Worm (Caenorhabditis elegans) whole organism, L1 larva: ENCODE results near the gene cyp-33C5.

Experiments used
- aha-1 ChIP-seq: fragments of 150-350 bp; optimal IDR thresholded peaks from 2 replicates; lab custom pipeline; 2014; ENCODE audit warnings: missing biosample characterization, missing genetic modification characterization
- blmp-1 ChIP-seq: fragments of 150-350 bp; optimal IDR thresholded peaks from 2 replicates; lab custom pipeline; 2014; ENCODE audit warnings: missing biosample characterization, missing genetic modification characterization
- ceh-8 ChIP-seq: fragments of 200-800 bp; sonication (Bioruptor generic); optimal IDR thresholded peaks from 2 replicates; lab custom pipeline; 2018; ENCODE audit warnings: mild to moderate bottlenecking, missing genetic modification characterization, moderate library complexity, missing compliant biosample characterization
- ces-1 ChIP-seq: fragments of 150-350 bp; optimal IDR thresholded peaks from 2 replicates; lab custom pipeline; 2014; ENCODE audit warnings: missing biosample characterization, missing genetic modification reagents, missing genetic modification characterization
- efl-1 ChIP-seq, 4 experiments: fragments of 150-350 bp; optimal IDR thresholded peaks in 3 of 4; peaks in 1 of 4; 1 replicate in 1 of 4; 2 replicates in 3 of 4; lab custom pipeline; 2014; ENCODE audit warnings: missing biosample characterization in 2 of 4, missing genetic modification characterization in 2 of 4, missing genetic modification reagents in 2 of 4
- egl-27 ChIP-seq, 2 experiments: fragments of 150-350 bp in 1 of 2; sonication (generic microtip); optimal IDR thresholded peaks; 3 replicates each; lab custom pipeline; 2017 to 2018; ENCODE audit warnings: missing biosample characterization in 2 of 2, missing genetic modification characterization in 2 of 2, missing genetic modification reagents in 2 of 2
- elt-3 ChIP-seq, 6 experiments: fragments of 150-350 bp in 1 of 6; sonication (generic microtip); optimal IDR thresholded peaks; 2 replicates each; lab custom pipeline; 2017 to 2018; ENCODE audit warnings: missing biosample characterization in 6 of 6, missing genetic modification characterization in 6 of 6, inconsistent platforms in 1 of 6
- ets-5 ChIP-seq: fragments of 200-800 bp; sonication (Bioruptor generic); IDR thresholded peaks from 2 replicates; pipeline ENCODE4 v1.3.6; 2022; ENCODE audit warnings: missing genetic modification characterization, missing compliant biosample characterization
- fkh-10 ChIP-seq: sonication (generic microtip); optimal IDR thresholded peaks from 2 replicates; lab custom pipeline; 2017; ENCODE audit warnings: missing biosample characterization, missing genetic modification reagents, missing genetic modification characterization
- fkh-4 ChIP-seq: sonication (generic microtip); optimal IDR thresholded peaks from 2 replicates; lab custom pipeline; 2016; ENCODE audit warnings: missing compliant biosample characterization, missing genetic modification characterization, borderline replicate concordance
- fkh-8 ChIP-seq: sonication (generic microtip); optimal IDR thresholded peaks from 2 replicates; lab custom pipeline; 2016; ENCODE audit warnings: mild to moderate bottlenecking, missing genetic modification characterization, missing compliant biosample characterization
- fos-1 ChIP-seq: fragments of 150-350 bp; optimal IDR thresholded peaks from 2 replicates; lab custom pipeline; 2014; ENCODE audit warnings: missing biosample characterization, missing genetic modification characterization
- hlh-17 ChIP-seq: fragments of 200-800 bp; sonication (Bioruptor generic); optimal IDR thresholded peaks from 2 replicates; lab custom pipeline; 2018; ENCODE audit warnings: missing genetic modification characterization, mild to moderate bottlenecking, missing compliant biosample characterization, moderate library complexity, borderline replicate concordance
- hlh-4 ChIP-seq: sonication (generic microtip); optimal IDR thresholded peaks from 2 replicates; lab custom pipeline; 2016; ENCODE audit warnings: mild to moderate bottlenecking, missing genetic modification characterization, missing compliant biosample characterization
- hpl-2 ChIP-seq: fragments of 150-350 bp; optimal IDR thresholded peaks from 2 replicates; lab custom pipeline; 2014; ENCODE audit warnings: missing biosample characterization, missing genetic modification reagents, missing genetic modification characterization
- lin-13 ChIP-seq: fragments of 150-350 bp; optimal IDR thresholded peaks from 2 replicates; lab custom pipeline; 2014; ENCODE audit warnings: missing biosample characterization, missing genetic modification reagents, missing genetic modification characterization
- lin-14 ChIP-seq: fragments of 200-800 bp; sonication (Bioruptor generic); optimal IDR thresholded peaks from 2 replicates; lab custom pipeline; 2018; ENCODE audit warnings: mild to moderate bottlenecking, missing genetic modification characterization, moderate library complexity, missing compliant biosample characterization
- lin-35 ChIP-seq, 2 experiments: fragments of 150-350 bp; optimal IDR thresholded peaks; 2 replicates each; lab custom pipeline; 2014; ENCODE audit warnings: missing biosample characterization in 2 of 2, missing genetic modification characterization in 2 of 2, missing genetic modification reagents in 2 of 2
- lin-39 ChIP-seq: fragments of 150-350 bp; optimal IDR thresholded peaks from 2 replicates; lab custom pipeline; 2014; ENCODE audit warnings: missing biosample characterization, missing genetic modification reagents, missing genetic modification characterization
- nhr-11 ChIP-seq: fragments of 150-350 bp; optimal IDR thresholded peaks from 2 replicates; lab custom pipeline; 2014; ENCODE audit warnings: missing biosample characterization, missing genetic modification characterization
- nhr-20 ChIP-seq: sonication (generic microtip); optimal IDR thresholded peaks from 2 replicates; lab custom pipeline; 2016; ENCODE audit warnings: mild to moderate bottlenecking, missing genetic modification characterization, missing compliant biosample characterization
- nhr-237 ChIP-seq: fragments of 150-350 bp; optimal IDR thresholded peaks from 2 replicates; lab custom pipeline; 2014; ENCODE audit warnings: missing biosample characterization, missing genetic modification characterization
- nhr-71 ChIP-seq: sonication (generic microtip); optimal IDR thresholded peaks from 2 replicates; lab custom pipeline; 2016; ENCODE audit warnings: mild to moderate bottlenecking, missing genetic modification characterization, moderate library complexity, missing compliant biosample characterization
- pag-3 ChIP-seq: sonication (generic microtip); optimal IDR thresholded peaks from 2 replicates; lab custom pipeline; 2017; ENCODE audit warnings: missing genetic modification characterization, mild to moderate bottlenecking, missing compliant biosample characterization, antibody characterized with exemption, borderline replicate concordance; ENCODE audit not compliant: insufficient read depth
- pqm-1 ChIP-seq: sonication (generic microtip); optimal IDR thresholded peaks from 3 replicates; lab custom pipeline; 2017; ENCODE audit warnings: missing biosample characterization, missing genetic modification characterization
- rnt-1 ChIP-seq: sonication (generic microtip); optimal IDR thresholded peaks from 2 replicates; lab custom pipeline; 2016; ENCODE audit warnings: mild to moderate bottlenecking, missing genetic modification characterization, moderate library complexity, missing compliant biosample characterization
- skn-1 ChIP-seq: fragments of 150-350 bp; optimal IDR thresholded peaks from 2 replicates; lab custom pipeline; 2014; ENCODE audit warnings: missing biosample characterization, missing genetic modification characterization
- sptf-1 ChIP-seq: fragments of 150-350 bp; optimal IDR thresholded peaks from 2 replicates; lab custom pipeline; 2014; ENCODE audit warnings: missing biosample characterization, missing genetic modification characterization
- tbx-2 ChIP-seq: sonication (generic microtip); optimal IDR thresholded peaks from 2 replicates; lab custom pipeline; 2016; ENCODE audit warnings: missing genetic modification characterization, missing compliant biosample characterization
- unc-62 ChIP-seq: fragments of 150-350 bp; optimal IDR thresholded peaks from 2 replicates; lab custom pipeline; 2014; ENCODE audit warnings: missing biosample characterization, missing genetic modification reagents, missing genetic modification characterization
- unc-98 ChIP-seq: fragments of 200-800 bp; sonication (Bioruptor generic); IDR thresholded peaks from 2 replicates; pipeline ENCODE4 v1.3.6; 2022; ENCODE audit warnings: missing genetic modification characterization, missing compliant biosample characterization
- vab-15 ChIP-seq: sonication (generic microtip); optimal IDR thresholded peaks from 2 replicates; lab custom pipeline; 2017; ENCODE audit warnings: missing genotype, mild to moderate bottlenecking, missing genetic modification characterization, missing compliant biosample characterization
- ztf-11 ChIP-seq, 2 experiments: sonication (generic microtip); optimal IDR thresholded peaks; 2 replicates each; lab custom pipeline; 2016 to 2017; ENCODE audit warnings: missing genetic modification characterization in 2 of 2, missing biosample characterization in 1 of 2, missing compliant biosample characterization in 1 of 2

Gene cyp-33C5

ce11 chrV:2264455-2264854 is 19.7 kb downstream of the cyp-33C5 start, which contains the start of gene nhr-183:
nhr-183 (minus strand) TSS chrV:2264634.
- TF ChIP-seq fkh-8 (tag; lab: Kevin White, UChicago) (peak; percentile 10), efl-1 (optimal IDR thresholded peaks at IDR 0.05; lab: Kevin White, UChicago) (no peak), efl-1 (GFP tag; optimal IDR thresholded peaks at IDR 0.05 in 1 of 2; lab: Kevin White, UChicago) (peak in 1 of 2 experiments; percentile 37), lin-39 (no peak), skn-1 (tag; lab: Kevin White, UChicago) (peak; percentile 46), lin-35 (GFP tag; optimal IDR thresholded peaks at IDR 0.05; lab: Kevin White, UChicago) (peak in 1 of 2 experiments; percentile 19)

ce11 chrV:2264925-2265324 is 20.1 kb downstream of the cyp-33C5 start:
- no peak for TF ChIP-seq efl-1 (optimal IDR thresholded peaks at IDR 0.05; lab: Kevin White, UChicago)
- peak in 1 of 2 experiments; percentile 88 for TF ChIP-seq efl-1 (GFP tag; optimal IDR thresholded peaks at IDR 0.05 in 1 of 2; lab: Kevin White, UChicago)
- no peak for TF ChIP-seq nhr-11 (tag; lab: Kevin White, UChicago)

ce11 chrV:2266958-2267357 is 22.2 kb downstream of the cyp-33C5 start, which contains the start of gene nhr-275:
nhr-275 (minus strand) TSS chrV:2267058.
- no peak for TF ChIP-seq lin-13 (GFP tag; lab: Kevin White, UChicago)
- no peak for TF ChIP-seq lin-14
- TF ChIP-seq ceh-8 (GFP tag; lab: Kevin White, UChicago): no peak
- no peak for TF ChIP-seq tbx-2 (tag; lab: Kevin White, UChicago)
- no peak for TF ChIP-seq fkh-10 (GFP tag; lab: Kevin White, UChicago)
- no peak for TF ChIP-seq hlh-17 (GFP tag; lab: Kevin White, UChicago)
- TF ChIP-seq egl-27 (tag; optimal IDR thresholded peaks at IDR 0.05; lab: Kevin White, UChicago): no peak
- no peak for TF ChIP-seq aha-1 (tag; lab: Kevin White, UChicago)
- no peak for TF ChIP-seq rnt-1 (tag; lab: Kevin White, UChicago)
- no peak for TF ChIP-seq nhr-20 (tag; lab: Kevin White, UChicago)
- no peak for TF ChIP-seq unc-62 (GFP tag; lab: Kevin White, UChicago)
- no peak for TF ChIP-seq hpl-2
- TF ChIP-seq fos-1 (tag; lab: Kevin White, UChicago): no peak
- TF ChIP-seq unc-98 (GFP tag; lab: Robert Waterston, UW): no peak
- TF ChIP-seq lin-39: no peak
- TF ChIP-seq sptf-1 (tag; lab: Kevin White, UChicago): no peak

ce11 chrV:2271750-2272149 is 26.9 kb downstream of the cyp-33C5 start, which contains the start of gene Y5H2A.1:
Y5H2A.1 (minus strand) TSS chrV:2271850.
- TF ChIP-seq skn-1 (tag; lab: Kevin White, UChicago) (no peak), blmp-1 (no peak), ets-5 (GFP tag; lab: Robert Waterston, UW) (no peak), pag-3 (no peak), hlh-4 (tag; lab: Kevin White, UChicago) (no peak), nhr-237 (tag; lab: Kevin White, UChicago) (no peak), elt-3 (tag; optimal IDR thresholded peaks at IDR 0.05; lab: Kevin White, UChicago) (no peak), lin-35 (GFP tag; optimal IDR thresholded peaks at IDR 0.05; lab: Kevin White, UChicago) (no peak), unc-98 (GFP tag; lab: Robert Waterston, UW) (no peak), pqm-1 (no peak)

ce11 chrV:2274253-2274892 is 29.6 kb downstream of the cyp-33C5 start, which contains the start of the genes Y5H2A.4 and abu-4:
Y5H2A.4 (minus strand) TSS chrV:2274353.
abu-4 (plus strand) TSS chrV:2274842.
- TF ChIP-seq ces-1 (GFP tag; lab: Kevin White, UChicago): no peak
- TF ChIP-seq unc-98 (GFP tag; lab: Robert Waterston, UW): no peak
- TF ChIP-seq nhr-71: no peak
- TF ChIP-seq lin-35 (GFP tag; optimal IDR thresholded peaks at IDR 0.05; lab: Kevin White, UChicago): no peak
- TF ChIP-seq efl-1 (optimal IDR thresholded peaks at IDR 0.05; lab: Kevin White, UChicago): no peak
- no peak for TF ChIP-seq efl-1 (GFP tag; optimal IDR thresholded peaks at IDR 0.05 in 1 of 2; lab: Kevin White, UChicago)
- no peak for TF ChIP-seq pqm-1
- no peak for TF ChIP-seq fkh-4 (tag; lab: Kevin White, UChicago)
- TF ChIP-seq vab-15 (tag; lab: Kevin White, UChicago): no peak
- TF ChIP-seq ets-5 (GFP tag; lab: Robert Waterston, UW): no peak
- no peak for TF ChIP-seq nhr-20 (tag; lab: Kevin White, UChicago)
- no peak for TF ChIP-seq ztf-11 (tag; optimal IDR thresholded peaks at IDR 0.05; lab: Kevin White, UChicago)
- TF ChIP-seq lin-39: no peak
